Fruit fly (Drosophila melanogaster): ENCODE data around the gene CG4686.

The CG4686 gene

dm6 chr3R:19908863-19909343, 44.6 kb downstream of the CG4686 start (continued):
- TF ChIP-seq CG32532 (GFP tag; IDR thresholded peaks at IDR 0.05) (peak; percentile 91), CG10959 (GFP tag; IDR thresholded peaks at IDR 0.05) (peak; percentile 69), ken (GFP tag; IDR thresholded peaks at IDR 0.05) (peak; percentile 87), Sox102F (GFP tag; optimal IDR thresholded peaks at IDR 0.05) (peak; percentile 90), da (GFP tag; optimal IDR thresholded peaks at IDR 0.05) (peak; percentile 58), tgo (GFP tag; IDR thresholded peaks at IDR 0.05) (peak; percentile 86), lab (GFP tag; optimal IDR thresholded peaks at IDR 0.05) (peak; percentile 90), CG11456 (GFP tag; IDR thresholded peaks at IDR 0.05) (peak; percentile 87), CG4820 (GFP tag; optimal IDR thresholded peaks at IDR 0.05) (peak; percentile 73), bowl (GFP tag; IDR thresholded peaks at IDR 0.05) (0 out of 2 replicates have a peak, but pooled peaks have one; percentile 20), p53 (GFP tag; optimal IDR thresholded peaks at IDR 0.05) (peak; percentile 6), Pdp1 (GFP tag; optimal IDR thresholded peaks at IDR 0.05) (peak; percentile 60 to 77), CG16779 (GFP tag; IDR thresholded peaks at IDR 0.05) (peak; percentile 68; the same call in 1 of the 2 replicates), B-H1 (GFP tag; IDR thresholded peaks at IDR 0.05) (peak; percentile 72), HLH3B (GFP tag; IDR thresholded peaks at IDR 0.05) (peak; percentile 87), CG10543 (GFP tag; optimal IDR thresholded peaks at IDR 0.05) (no peak), CG16863 (GFP tag; optimal IDR thresholded peaks at IDR 0.05) (peak; percentile 80), CG13424 (tag; optimal IDR thresholded peaks at IDR 0.05) (peak; percentile 63), pita (GFP tag; optimal IDR thresholded peaks at IDR 0.05) (no peak), CG14860 (GFP tag; IDR thresholded peaks at IDR 0.05; ENCODE audit: partially characterized antibody) (no peak), Max (GFP tag; optimal IDR thresholded peaks at IDR 0.05) (peak; percentile 54), sd (tag; optimal IDR thresholded peaks at IDR 0.05) (peak; percentile 63), Chrac-16 (GFP tag; optimal IDR thresholded peaks at IDR 0.05) (peak; percentile 79), CG12299 (tag; optimal IDR thresholded peaks at IDR 0.05) (peak; percentile 49), CG17568 (GFP tag; optimal IDR thresholded peaks at IDR 0.05) (peak; percentile 77), unpg (GFP tag; optimal IDR thresholded peaks at IDR 0.05) (peak; percentile 86), CG12219 (GFP tag; optimal IDR thresholded peaks at IDR 0.05) (peak; percentile 87), sisA (GFP tag; IDR thresholded peaks at IDR 0.05) (peak; percentile 82), CTCF (GFP tag; optimal IDR thresholded peaks at IDR 0.05) (peak; percentile 25), H15 (GFP tag; IDR thresholded peaks at IDR 0.05) (peak; percentile 82), Fer1 (GFP tag; optimal IDR thresholded peaks at IDR 0.05) (peak; percentile 76), CG4404 (GFP tag; IDR thresholded peaks at IDR 0.05) (peak; percentile 59), Ets97D (GFP tag; optimal IDR thresholded peaks at IDR 0.05) (peak; percentile 38), CG9817 (tag; optimal IDR thresholded peaks at IDR 0.05) (peak; percentile 65), Dbx (GFP tag; IDR thresholded peaks at IDR 0.05) (peak; percentile 84), HmgZ (tag; optimal IDR thresholded peaks at IDR 0.05) (peak; percentile 77), croc (GFP tag; conservative IDR thresholded peaks at IDR 0.05) (peak; percentile 56), CG11560 (tag; IDR thresholded peaks at IDR 0.05) (peak; percentile 60; the same call in 2 of the 3 replicates), CG13894 (tag; optimal IDR thresholded peaks at IDR 0.05) (peak; percentile 41), sc (optimal IDR thresholded peaks at IDR 0.05) (no peak), sc (GFP tag; optimal IDR thresholded peaks at IDR 0.05) (peak; percentile 61), luna (GFP tag; optimal IDR thresholded peaks at IDR 0.05) (peak; percentile 51), CG7839 (tag; optimal IDR thresholded peaks at IDR 0.05) (peak; percentile 78), chif (GFP tag; optimal IDR thresholded peaks at IDR 0.05) (peak; percentile 77 to 86), sima (GFP tag; optimal IDR thresholded peaks at IDR 0.05) (no peak), HLH54F (GFP tag; optimal IDR thresholded peaks at IDR 0.05) (peak; percentile 80), CG7556 (GFP tag; optimal IDR thresholded peaks at IDR 0.05) (peak; percentile 84), CG9215 (GFP tag; IDR thresholded peaks at IDR 0.05) (peak; percentile 39; the same call in 1 of the 2 replicates), Myb (GFP tag; optimal IDR thresholded peaks at IDR 0.05) (peak; percentile 65), CG32767 (GFP tag; IDR thresholded peaks at IDR 0.05) (peak; percentile 83; the same call in 1 of the 2 replicates), fu2 (GFP tag; optimal IDR thresholded peaks at IDR 0.05) (peak; percentile 64), CG17385 (GFP tag; optimal IDR thresholded peaks at IDR 0.05) (peak; percentile 79)

All from whole organism, embryonic.